Worm (Caenorhabditis elegans) whole organism, L1 larva: ENCODE results near the gene F11D11.12.
A peak's percentile ranks its signal among the peaks of the same experiment; 100 is the strongest.

ENCODE experiments used
- ama-1 ChIP-seq: fragments of 150-350 bp; optimal IDR thresholded peaks from 2 replicates; lab custom pipeline; 2014
- ceh-82 ChIP-seq, 3 experiments: fragments of 150-350 bp in 1 of 3; sonication (generic microtip) in 2 of 3; optimal IDR thresholded peaks; 2 replicates each; lab custom pipeline; 2014 to 2017; ENCODE audit warnings: missing biosample characterization in 3 of 3, missing genetic modification characterization in 3 of 3
- egl-27 ChIP-seq, 2 experiments: fragments of 150-350 bp in 1 of 2; sonication (generic microtip); optimal IDR thresholded peaks; 3 replicates each; lab custom pipeline; 2017 to 2018; ENCODE audit warnings: missing biosample characterization in 2 of 2, missing genetic modification characterization in 2 of 2, missing genetic modification reagents in 2 of 2
- elt-2 ChIP-seq: sonication (generic microtip); optimal IDR thresholded peaks from 2 replicates; lab custom pipeline; 2016; ENCODE audit warnings: missing genetic modification characterization, mild to moderate bottlenecking, inconsistent platforms, missing compliant biosample characterization, missing genetic modification reagents
- lin-35 ChIP-seq, 2 experiments: fragments of 150-350 bp; optimal IDR thresholded peaks; 2 replicates each; lab custom pipeline; 2014; ENCODE audit warnings: missing biosample characterization in 2 of 2, missing genetic modification characterization in 2 of 2, missing genetic modification reagents in 2 of 2
- mef-2 ChIP-seq: fragments of 150-350 bp; optimal IDR thresholded peaks from 2 replicates; lab custom pipeline; 2014; ENCODE audit warnings: missing biosample characterization, missing genetic modification characterization
- nhr-11 ChIP-seq: fragments of 150-350 bp; optimal IDR thresholded peaks from 2 replicates; lab custom pipeline; 2014; ENCODE audit warnings: missing biosample characterization, missing genetic modification characterization
- nhr-237 ChIP-seq: fragments of 150-350 bp; optimal IDR thresholded peaks from 2 replicates; lab custom pipeline; 2014; ENCODE audit warnings: missing biosample characterization, missing genetic modification characterization
- nhr-28 ChIP-seq: fragments of 150-350 bp; optimal IDR thresholded peaks from 2 replicates; lab custom pipeline; 2014; ENCODE audit warnings: missing biosample characterization, missing genetic modification characterization
- pqm-1 ChIP-seq: sonication (generic microtip); optimal IDR thresholded peaks from 3 replicates; lab custom pipeline; 2017; ENCODE audit warnings: missing biosample characterization, missing genetic modification characterization
- sptf-1 ChIP-seq: fragments of 150-350 bp; optimal IDR thresholded peaks from 2 replicates; lab custom pipeline; 2014; ENCODE audit warnings: missing biosample characterization, missing genetic modification characterization

The F11D11.12 gene

ce11 chrV:18701306-18701705 lies 49.2 kb downstream of the F11D11.12 start, which contains the start of gene Y69H2.9:
Gene Y69H2.9 (plus strand): TSS chrV:18701538.
- TF ChIP-seq lin-35 (GFP tag; optimal IDR thresholded peaks at IDR 0.05; lab: Kevin White, UChicago): peak in 1 of 2 experiments; percentile 6
- no peak for TF ChIP-seq sptf-1
- no peak for TF ChIP-seq egl-27 (tag; optimal IDR thresholded peaks at IDR 0.05; lab: Kevin White, UChicago)
- TF ChIP-seq mef-2 (tag; lab: Kevin White, UChicago): no peak
- peak; percentile 81 for TF ChIP-seq elt-2
- no peak for TF ChIP-seq nhr-11 (tag; lab: Kevin White, UChicago)
- no peak for TF ChIP-seq ama-1 (lab: Kevin White, UChicago)
- TF ChIP-seq nhr-28 (tag; lab: Kevin White, UChicago): no peak
- no peak for TF ChIP-seq ceh-82 (tag; optimal IDR thresholded peaks at IDR 0.05; lab: Kevin White, UChicago)
- TF ChIP-seq nhr-237 (tag; lab: Kevin White, UChicago): no peak
- TF ChIP-seq pqm-1: peak; percentile 4
- TF ChIP-seq, all 84 proteins: peak for 3
